Worm (Caenorhabditis elegans) whole organism, L3 larva: ENCODE measurements around the gene W08A12.3.

Source experiments
- ZK546.5 ChIP-seq: sonication (generic microtip); optimal IDR thresholded peaks from 2 replicates; lab custom pipeline; 2017; ENCODE audit warnings: missing biosample characterization, missing genetic modification characterization
- aly-2 ChIP-seq: fragments of 150-350 bp; optimal IDR thresholded peaks from 2 replicates; lab custom pipeline; 2014; ENCODE audit warnings: missing biosample characterization, missing genetic modification characterization
- ama-1 ChIP-seq: fragments of 150-350 bp; optimal IDR thresholded peaks from 2 replicates; lab custom pipeline; 2018
- ceh-16 ChIP-seq: sonication (generic microtip); optimal IDR thresholded peaks from 2 replicates; lab custom pipeline; 2017; ENCODE audit warnings: missing biosample characterization, missing genetic modification characterization
- daf-12 ChIP-seq: fragments of 150-350 bp; optimal IDR thresholded peaks from 2 replicates; lab custom pipeline; 2014; ENCODE audit warnings: missing biosample characterization, missing genetic modification reagents, missing genetic modification characterization
- fkh-10 ChIP-seq: sonication (generic microtip); optimal IDR thresholded peaks from 2 replicates; lab custom pipeline; 2017; ENCODE audit warnings: missing biosample characterization, missing genetic modification reagents, missing genetic modification characterization
- fkh-2 ChIP-seq: fragments of 150-350 bp; optimal IDR thresholded peaks from 2 replicates; lab custom pipeline; 2014; ENCODE audit warnings: missing biosample characterization, missing genetic modification reagents, missing genetic modification characterization
- jun-1 ChIP-seq: fragments of 150-350 bp; optimal IDR thresholded peaks from 2 replicates; lab custom pipeline; 2014; ENCODE audit warnings: missing biosample characterization, missing genetic modification reagents, missing genetic modification characterization
- lin-39 ChIP-seq: fragments of 150-350 bp; optimal IDR thresholded peaks from 2 replicates; lab custom pipeline; 2018; ENCODE audit warnings: missing biosample characterization, missing genetic modification reagents, missing genetic modification characterization
- mdl-1 ChIP-seq: fragments of 150-350 bp; optimal IDR thresholded peaks from 2 replicates; lab custom pipeline; 2014; ENCODE audit warnings: missing biosample characterization, missing genetic modification characterization
- nhr-12 ChIP-seq: fragments of 150-350 bp; optimal IDR thresholded peaks from 2 replicates; lab custom pipeline; 2014; ENCODE audit warnings: missing biosample characterization, missing genetic modification characterization
- pqm-1 ChIP-seq: fragments of 150-350 bp; optimal IDR thresholded peaks from 2 replicates; lab custom pipeline; 2017; ENCODE audit warnings: missing biosample characterization, missing genetic modification characterization, inconsistent platforms
- sea-2 ChIP-seq: fragments of 150-350 bp; sonication (generic microtip); optimal IDR thresholded peaks from 4 replicates; lab custom pipeline; 2014; ENCODE audit warnings: missing biosample characterization, missing genetic modification reagents, missing genetic modification characterization
- unc-39 ChIP-seq: sonication (generic microtip); optimal IDR thresholded peaks from 4 replicates; lab custom pipeline; 2017; ENCODE audit warnings: missing biosample characterization, missing genetic modification characterization

Gene W08A12.3

DNA sequence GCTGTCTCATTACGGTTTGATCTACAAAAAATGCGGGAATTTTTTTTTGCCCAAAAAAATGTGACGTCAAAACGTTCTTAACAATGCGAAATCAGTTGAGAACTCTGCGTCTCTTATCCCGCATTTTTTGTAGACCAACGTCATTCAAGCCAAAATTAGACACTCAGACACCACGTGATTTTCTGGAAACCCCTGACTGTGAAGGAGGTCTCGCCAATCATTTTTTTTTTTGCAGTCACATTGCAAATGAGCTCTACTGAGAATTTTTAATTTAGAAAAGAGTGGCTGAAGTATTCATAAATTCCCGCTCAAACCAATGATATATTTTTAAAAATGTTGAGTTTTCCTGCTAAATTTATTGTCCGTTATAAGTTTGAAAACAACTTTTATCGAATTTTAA lies 35.9 kb downstream of the W08A12.3 start:
- no peak for TF ChIP-seq fkh-10 (GFP tag; lab: Kevin White, UChicago)
- TF ChIP-seq ZK546.5 (tag; lab: Kevin White, UChicago): no peak
- no peak for TF ChIP-seq ceh-16
- TF ChIP-seq nhr-12 (tag; lab: Kevin White, UChicago): no peak
- TF ChIP-seq jun-1 (tag; lab: Kevin White, UChicago): no peak
- TF ChIP-seq pqm-1 (tag; lab: Kevin White, UChicago): no peak
- no peak for TF ChIP-seq fkh-2 (tag; lab: Kevin White, UChicago)
- TF ChIP-seq aly-2 (tag; lab: Kevin White, UChicago): no peak
- TF ChIP-seq daf-12: no peak
- TF ChIP-seq lin-39 (tag; lab: Kevin White, UChicago): no peak
- TF ChIP-seq sea-2 (GFP tag; lab: Kevin White, UChicago): no peak
- no peak for TF ChIP-seq ama-1 (lab: Kevin White, UChicago)
- TF ChIP-seq, all 47 proteins: peak for 0

DNA sequence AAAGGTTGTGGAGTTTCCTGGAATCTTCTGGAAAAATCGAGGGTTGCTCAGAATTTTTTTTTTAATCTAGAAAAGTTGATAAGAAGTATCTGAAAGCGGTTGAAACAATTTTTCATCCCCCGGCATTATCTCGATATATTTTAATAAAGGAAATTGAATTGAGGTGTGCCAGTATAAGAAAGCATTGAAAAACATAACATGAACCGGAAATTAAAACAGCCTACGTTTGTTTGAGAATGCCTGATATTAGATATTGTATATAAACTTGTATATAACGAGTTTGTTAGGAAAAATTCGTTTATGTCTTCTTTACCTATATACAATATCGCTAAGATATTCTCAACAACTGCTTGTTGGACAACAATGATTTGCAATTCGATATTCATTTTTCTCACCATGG lies 42.1 kb downstream of the W08A12.3 start, which contains the start of gene str-30:
TSS of gene str-30 (plus strand) at position 301 of the 400 bp plus-strand sequence.
- TF ChIP-seq daf-12 (no peak), mdl-1 (tag; lab: Kevin White, UChicago) (no peak), unc-39 (tag; lab: Kevin White, UChicago) (no peak), fkh-10 (GFP tag; lab: Kevin White, UChicago) (no peak)
- TF ChIP-seq, all 47 proteins: peak for 0
